Fruit fly (Drosophila melanogaster): ENCODE data around the gene CG16710.

The CG16710 gene

dm6 chr3R:23683757-23684156, 1.5 kb downstream of the CG16710 start, which contains the start of gene CG18754:
Gene CG18754 (plus strand): TSS chr3R:23684057.
- TF ChIP-seq h (optimal IDR thresholded peaks at IDR 0.05) (no peak), psq (optimal IDR thresholded peaks at IDR 0.05) (no peak), Sin3A (optimal IDR thresholded peaks at IDR 0.05) (no peak), insv (optimal IDR thresholded peaks at IDR 0.05) (no peak), ttk (optimal IDR thresholded peaks at IDR 0.05) (no peak), Myc (optimal IDR thresholded peaks at IDR 0.05) (no peak)

dm6 chr3R:23685955-23686354, 3.7 kb downstream of the CG16710 start, which contains the start of gene SPE:
Gene SPE (plus strand): TSS chr3R:23686255.
- no peak for TF ChIP-seq ttk (optimal IDR thresholded peaks at IDR 0.05)
- no peak for TF ChIP-seq psq (optimal IDR thresholded peaks at IDR 0.05)
- no peak for TF ChIP-seq h (optimal IDR thresholded peaks at IDR 0.05)
- no peak for TF ChIP-seq insv (optimal IDR thresholded peaks at IDR 0.05)
- no peak for TF ChIP-seq Myc (optimal IDR thresholded peaks at IDR 0.05)
- no peak for TF ChIP-seq Sin3A (optimal IDR thresholded peaks at IDR 0.05)

- no peak for TF ChIP-seq insv (optimal IDR thresholded peaks at IDR 0.05)
- no peak for TF ChIP-seq psq (optimal IDR thresholded peaks at IDR 0.05)
- no peak for TF ChIP-seq Myc (optimal IDR thresholded peaks at IDR 0.05)
- no peak for TF ChIP-seq ttk (optimal IDR thresholded peaks at IDR 0.05)
Observed at dm6 chr3R:23686924-23687323, 4.6 kb downstream of the CG16710 start.

- TF ChIP-seq insv (optimal IDR thresholded peaks at IDR 0.05) (no peak), ttk (optimal IDR thresholded peaks at IDR 0.05) (no peak), Sin3A (optimal IDR thresholded peaks at IDR 0.05) (no peak), h (optimal IDR thresholded peaks at IDR 0.05) (no peak), Myc (optimal IDR thresholded peaks at IDR 0.05) (no peak), psq (optimal IDR thresholded peaks at IDR 0.05) (no peak)
Observed at dm6 chr3R:23694579-23695033, 12.3 kb downstream of the CG16710 start, which contains the start of gene CG10254. Gene CG10254 (minus strand): TSS chr3R:23694983.

dm6 chr3R:23696145-23696544, 13.8 kb downstream of the CG16710 start, which contains the start of gene CG10252:
Gene CG10252 (minus strand): TSS chr3R:23696245.
- no peak for TF ChIP-seq psq (optimal IDR thresholded peaks at IDR 0.05)
- TF ChIP-seq h (optimal IDR thresholded peaks at IDR 0.05): no peak
- no peak for TF ChIP-seq ttk (optimal IDR thresholded peaks at IDR 0.05)

dm6 chr3R:23698835-23699234, 16.5 kb downstream of the CG16710 start, which contains the start of gene prt:
Gene prt (minus strand): TSS chr3R:23699027.
- no peak for TF ChIP-seq Myc (optimal IDR thresholded peaks at IDR 0.05)
- TF ChIP-seq h (optimal IDR thresholded peaks at IDR 0.05): no peak

- no peak for TF ChIP-seq h (optimal IDR thresholded peaks at IDR 0.05)
- TF ChIP-seq psq (optimal IDR thresholded peaks at IDR 0.05): no peak
- no peak for TF ChIP-seq ttk (optimal IDR thresholded peaks at IDR 0.05)
- TF ChIP-seq Sin3A (optimal IDR thresholded peaks at IDR 0.05): no peak
- no peak for TF ChIP-seq Myc (optimal IDR thresholded peaks at IDR 0.05)
- no peak for TF ChIP-seq insv (optimal IDR thresholded peaks at IDR 0.05)
Observed at dm6 chr3R:23700304-23700767, 18.0 kb downstream of the CG16710 start, which contains the start of the genes CG31468 and Gba1a. Gene CG31468 (minus strand): TSS chr3R:23700354. Gene Gba1a (plus strand): TSS chr3R:23700621.

- TF ChIP-seq ttk (optimal IDR thresholded peaks at IDR 0.05): no peak
- TF ChIP-seq insv (optimal IDR thresholded peaks at IDR 0.05): no peak
- TF ChIP-seq Myc (optimal IDR thresholded peaks at IDR 0.05): no peak
- no peak for TF ChIP-seq Sin3A (optimal IDR thresholded peaks at IDR 0.05)
- TF ChIP-seq h (optimal IDR thresholded peaks at IDR 0.05): no peak
- TF ChIP-seq psq (optimal IDR thresholded peaks at IDR 0.05): no peak
Observed at dm6 chr3R:23702461-23702860, 20.2 kb downstream of the CG16710 start, which contains the start of gene Qsox4. Gene Qsox4 (plus strand): TSS chr3R:23702761.

- TF ChIP-seq Myc (optimal IDR thresholded peaks at IDR 0.05): no peak
- no peak for TF ChIP-seq Sin3A (optimal IDR thresholded peaks at IDR 0.05)
- no peak for TF ChIP-seq insv (optimal IDR thresholded peaks at IDR 0.05)
- no peak for TF ChIP-seq h (optimal IDR thresholded peaks at IDR 0.05)
- TF ChIP-seq ttk (optimal IDR thresholded peaks at IDR 0.05): no peak
- no peak for TF ChIP-seq psq (optimal IDR thresholded peaks at IDR 0.05)
Observed at dm6 chr3R:23704383-23705033, 22.2 kb downstream of the CG16710 start, which contains the start of gene Gba1b. Gene Gba1b (plus strand): TSS chr3R:23704804.

dm6 chr3R:23709508-23710208, 27.4 kb downstream of the CG16710 start, which contains the start of gene CG10301:
Gene CG10301 (plus strand): TSS chr3R:23710158.
- no peak for TF ChIP-seq insv (optimal IDR thresholded peaks at IDR 0.05)
- TF ChIP-seq Sin3A (optimal IDR thresholded peaks at IDR 0.05): no peak
- TF ChIP-seq h (optimal IDR thresholded peaks at IDR 0.05): no peak
- TF ChIP-seq ttk (optimal IDR thresholded peaks at IDR 0.05): no peak
- TF ChIP-seq psq (optimal IDR thresholded peaks at IDR 0.05): no peak
- no peak for TF ChIP-seq Myc (optimal IDR thresholded peaks at IDR 0.05)

dm6 chr3R:23711195-23711594, 28.9 kb downstream of the CG16710 start, which contains the start of gene CG10300:
Gene CG10300 (plus strand): TSS chr3R:23711527.
- no peak for TF ChIP-seq ttk (optimal IDR thresholded peaks at IDR 0.05)
- TF ChIP-seq Myc (optimal IDR thresholded peaks at IDR 0.05): no peak
- no peak for TF ChIP-seq insv (optimal IDR thresholded peaks at IDR 0.05)
- TF ChIP-seq h (optimal IDR thresholded peaks at IDR 0.05): no peak
- no peak for TF ChIP-seq Sin3A (optimal IDR thresholded peaks at IDR 0.05)
- no peak for TF ChIP-seq psq (optimal IDR thresholded peaks at IDR 0.05)

- TF ChIP-seq insv (optimal IDR thresholded peaks at IDR 0.05) (no peak), psq (optimal IDR thresholded peaks at IDR 0.05) (no peak), Myc (optimal IDR thresholded peaks at IDR 0.05) (no peak), h (optimal IDR thresholded peaks at IDR 0.05) (no peak), ttk (optimal IDR thresholded peaks at IDR 0.05) (no peak), Sin3A (optimal IDR thresholded peaks at IDR 0.05) (no peak)
Observed at dm6 chr3R:23713901-23714300, 31.6 kb downstream of the CG16710 start.
